Worm (Caenorhabditis elegans) whole organism, late embryonic: ENCODE results near the gene cuc-1.

Experiments used
- C38D4.7 ChIP-seq: fragments of 200-800 bp; sonication (Bioruptor generic); optimal IDR thresholded peaks from 2 replicates; lab custom pipeline; 2018; ENCODE audit warnings: mild to moderate bottlenecking, missing genetic modification characterization, moderate library complexity, missing compliant biosample characterization
- F13H6.1 ChIP-seq: sonication (generic microtip); optimal IDR thresholded peaks from 2 replicates; lab custom pipeline; 2016; ENCODE audit warnings: missing genetic modification characterization, missing compliant biosample characterization
- K02D7.2 ChIP-seq: sonication (generic microtip); optimal IDR thresholded peaks from 2 replicates; lab custom pipeline; 2017; ENCODE audit warnings: mild to moderate bottlenecking, missing genetic modification characterization, missing compliant biosample characterization
- Y22D7AL.16 ChIP-seq: sonication (generic microtip); optimal IDR thresholded peaks from 2 replicates; lab custom pipeline; 2016; ENCODE audit warnings: missing genetic modification characterization, missing compliant biosample characterization
- ama-1 ChIP-seq: fragments of 150-350 bp; optimal IDR thresholded peaks from 2 replicates; lab custom pipeline; 2014
- ceh-14 ChIP-seq: sonication (generic microtip); optimal IDR thresholded peaks from 2 replicates; lab custom pipeline; 2016; ENCODE audit warnings: missing genotype, missing genetic modification characterization, missing compliant biosample characterization
- ceh-18 ChIP-seq: sonication (generic microtip); optimal IDR thresholded peaks from 2 replicates; lab custom pipeline; 2016; ENCODE audit warnings: missing genetic modification characterization, missing compliant biosample characterization
- ceh-2 ChIP-seq: sonication (generic microtip); optimal IDR thresholded peaks from 2 replicates; lab custom pipeline; 2016; ENCODE audit warnings: missing genotype, missing genetic modification characterization, missing compliant biosample characterization
- ceh-22 ChIP-seq: sonication (generic microtip); optimal IDR thresholded peaks from 2 replicates; lab custom pipeline; 2017; ENCODE audit warnings: missing biosample characterization, missing genetic modification characterization
- ceh-24 ChIP-seq: sonication (generic microtip); optimal IDR thresholded peaks from 2 replicates; lab custom pipeline; 2016; ENCODE audit warnings: mild to moderate bottlenecking, missing genetic modification characterization, missing compliant biosample characterization
- ceh-34 ChIP-seq: sonication (generic microtip); optimal IDR thresholded peaks from 2 replicates; lab custom pipeline; 2016; ENCODE audit warnings: mild to moderate bottlenecking, missing genetic modification characterization, missing compliant biosample characterization
- ceh-48 ChIP-seq: sonication (generic microtip); optimal IDR thresholded peaks from 2 replicates; lab custom pipeline; 2016; ENCODE audit warnings: missing genetic modification characterization, inconsistent platforms, missing compliant biosample characterization
- ceh-9 ChIP-seq: sonication (generic microtip); optimal IDR thresholded peaks from 2 replicates; lab custom pipeline; 2016; ENCODE audit warnings: mild to moderate bottlenecking, missing genetic modification characterization, inconsistent platforms, missing compliant biosample characterization
- dmd-4 ChIP-seq: sonication (generic microtip); optimal IDR thresholded peaks from 2 replicates; lab custom pipeline; 2016; ENCODE audit warnings: borderline replicate concordance, missing genetic modification characterization, missing compliant biosample characterization
- dve-1 ChIP-seq: sonication (generic microtip); optimal IDR thresholded peaks from 2 replicates; lab custom pipeline; 2017; ENCODE audit warnings: antibody characterized with exemption, mild to moderate bottlenecking, missing genetic modification characterization, missing compliant biosample characterization
- elt-2 ChIP-seq: sonication (generic microtip); optimal IDR thresholded peaks from 2 replicates; lab custom pipeline; 2016; ENCODE audit warnings: missing genetic modification reagents, missing genetic modification characterization, missing compliant biosample characterization
- elt-4 ChIP-seq: sonication (generic microtip); optimal IDR thresholded peaks from 2 replicates; lab custom pipeline; 2016; ENCODE audit warnings: missing genetic modification characterization, missing compliant biosample characterization
- eyg-1 ChIP-seq: sonication (generic microtip); optimal IDR thresholded peaks from 2 replicates; lab custom pipeline; 2016; ENCODE audit warnings: missing genotype, missing genetic modification characterization, missing compliant biosample characterization
- fkh-10 ChIP-seq: fragments of 150-350 bp; optimal IDR thresholded peaks from 2 replicates; lab custom pipeline; 2014; ENCODE audit warnings: missing biosample characterization, missing genetic modification reagents, missing genetic modification characterization
- fkh-6 ChIP-seq: sonication (generic microtip); optimal IDR thresholded peaks from 2 replicates; lab custom pipeline; 2016; ENCODE audit warnings: missing genetic modification characterization, missing compliant biosample characterization
- hlh-13 ChIP-seq: fragments of 200-800 bp; sonication (Bioruptor generic); optimal IDR thresholded peaks from 2 replicates; lab custom pipeline; 2018; ENCODE audit warnings: mild to moderate bottlenecking, missing genetic modification characterization, missing compliant biosample characterization
- hlh-30 ChIP-seq: sonication (generic microtip); optimal IDR thresholded peaks from 2 replicates; lab custom pipeline; 2017; ENCODE audit warnings: antibody characterized with exemption, missing genetic modification characterization, missing compliant biosample characterization; ENCODE audit not compliant: insufficient read depth
- lim-6 ChIP-seq: sonication (generic microtip); optimal IDR thresholded peaks from 2 replicates; lab custom pipeline; 2016; ENCODE audit warnings: missing genetic modification characterization, missing compliant biosample characterization
- lin-11 ChIP-seq: fragments of 200-800 bp; sonication (Bioruptor generic); optimal IDR thresholded peaks from 2 replicates; lab custom pipeline; 2018; ENCODE audit warnings: mild to moderate bottlenecking, missing genetic modification characterization, missing compliant biosample characterization
- mec-3 ChIP-seq: sonication (generic microtip); optimal IDR thresholded peaks from 2 replicates; lab custom pipeline; 2016; ENCODE audit warnings: borderline replicate concordance, missing genetic modification characterization, missing compliant biosample characterization
- nfya-1 ChIP-seq: sonication (generic microtip); optimal IDR thresholded peaks from 2 replicates; lab custom pipeline; 2017; ENCODE audit warnings: missing genetic modification characterization, mild to moderate bottlenecking, missing compliant biosample characterization, antibody characterized with exemption, moderate library complexity
- nhr-232 ChIP-seq: sonication (generic microtip); optimal IDR thresholded peaks from 2 replicates; lab custom pipeline; 2016; ENCODE audit warnings: missing genetic modification characterization, missing compliant biosample characterization
- npax-4 ChIP-seq: sonication (generic microtip); optimal IDR thresholded peaks from 2 replicates; lab custom pipeline; 2016; ENCODE audit warnings: missing genetic modification characterization, missing compliant biosample characterization
- pat-9 ChIP-seq: fragments of 200-800 bp; sonication (Bioruptor generic); optimal IDR thresholded peaks from 2 replicates; lab custom pipeline; 2018; ENCODE audit warnings: mild to moderate bottlenecking, missing genetic modification characterization, moderate library complexity, missing compliant biosample characterization
- pros-1 ChIP-seq: fragments of 150-350 bp; optimal IDR thresholded peaks from 2 replicates; lab custom pipeline; 2014; ENCODE audit warnings: missing biosample characterization, missing genetic modification reagents, missing genetic modification characterization
- ref-2 ChIP-seq: sonication (generic microtip); optimal IDR thresholded peaks from 2 replicates; lab custom pipeline; 2016; ENCODE audit warnings: missing genetic modification characterization, missing compliant biosample characterization
- sox-2 ChIP-seq: fragments of 200-800 bp; sonication (Bioruptor generic); IDR thresholded peaks from 2 replicates; pipeline ENCODE4 v1.3.6; 2022; ENCODE audit warnings: missing genetic modification reagents, missing genetic modification characterization, missing compliant biosample characterization
- syd-9 ChIP-seq: sonication (generic microtip); optimal IDR thresholded peaks from 2 replicates; lab custom pipeline; 2016; ENCODE audit warnings: mild to moderate bottlenecking, missing genetic modification characterization, moderate library complexity, missing compliant biosample characterization
- tbx-2 ChIP-seq: sonication (generic microtip); optimal IDR thresholded peaks from 2 replicates; lab custom pipeline; 2016; ENCODE audit warnings: missing genetic modification characterization, missing compliant biosample characterization
- ttx-3 ChIP-seq: sonication (generic microtip); optimal IDR thresholded peaks from 2 replicates; lab custom pipeline; 2016; ENCODE audit warnings: missing genetic modification reagents, missing genetic modification characterization, missing compliant biosample characterization
- unc-3 ChIP-seq, 2 experiments: fragments of 200-800 bp in 1 of 2; sonication (Bioruptor generic) in 1 of 2; sonication (generic microtip) in 1 of 2; conservative IDR thresholded peaks in 1 of 2; optimal IDR thresholded peaks in 1 of 2; 2 replicates each; pipeline versions ENCODE4 v1.3.6 to Lab custom; 2016 to 2022; ENCODE audit warnings: missing compliant biosample characterization in 2 of 2, missing genetic modification characterization in 2 of 2, missing genetic modification reagents in 1 of 2
- unc-42 ChIP-seq: sonication (generic microtip); optimal IDR thresholded peaks from 2 replicates; lab custom pipeline; 2016; ENCODE audit warnings: missing genotype, missing genetic modification characterization, missing compliant biosample characterization
- unc-55 ChIP-seq: sonication (generic microtip); optimal IDR thresholded peaks from 2 replicates; lab custom pipeline; 2017; ENCODE audit warnings: missing biosample characterization, missing genetic modification reagents, missing genetic modification characterization
- unc-86 ChIP-seq: sonication (generic microtip); optimal IDR thresholded peaks from 2 replicates; lab custom pipeline; 2016; ENCODE audit warnings: missing genetic modification characterization, missing compliant biosample characterization

cuc-1 gene

DNA sequence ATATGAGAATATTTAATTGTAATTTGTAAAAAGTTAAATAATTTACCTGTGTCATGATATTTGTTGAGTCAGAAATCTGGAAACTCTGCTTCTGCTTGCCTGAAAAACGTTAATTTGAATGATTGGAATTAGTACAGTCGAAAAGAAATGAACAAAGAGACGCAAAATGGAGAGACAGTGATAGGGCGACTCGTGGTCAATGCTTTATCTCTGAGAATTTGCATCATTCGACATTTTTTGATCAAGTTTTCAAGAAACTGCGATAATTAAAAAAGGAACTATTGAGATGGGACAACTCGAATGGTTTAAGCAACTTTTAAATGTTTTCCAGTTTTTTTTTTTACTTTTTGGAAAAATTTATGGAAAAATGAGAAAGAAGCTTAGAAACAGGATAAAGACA lies at the start of gene cuc-1:
TSS of gene cuc-1 (minus strand) at position 101 of the 400 bp plus-strand sequence.
- no peak for TF ChIP-seq pros-1 (tag; lab: Kevin White, UChicago)
- TF ChIP-seq hlh-13 = no peak

- TF ChIP-seq ceh-2 = no peak
- no peak for TF ChIP-seq unc-3 (GFP tag; conservative IDR thresholded peaks at IDR 0.05; lab: Robert Waterston, UW)
- no peak for TF ChIP-seq unc-3 (tag; optimal IDR thresholded peaks at IDR 0.05; lab: Kevin White, UChicago)
- TF ChIP-seq syd-9 (tag; lab: Kevin White, UChicago) = no peak
- no peak for TF ChIP-seq tbx-2 (tag; lab: Kevin White, UChicago)
- no peak for TF ChIP-seq nfya-1 (tag; lab: Kevin White, UChicago)
- no peak for TF ChIP-seq C38D4.7 (GFP tag; lab: Kevin White, UChicago)
- no peak for TF ChIP-seq mec-3 (tag; lab: Kevin White, UChicago)
- TF ChIP-seq ceh-34 (tag; lab: Kevin White, UChicago) = no peak
- no peak for TF ChIP-seq sox-2 (GFP tag; lab: Robert Waterston, UW)
- no peak for TF ChIP-seq pros-1 (tag; lab: Kevin White, UChicago)
- TF ChIP-seq K02D7.2 (tag; lab: Kevin White, UChicago) = no peak
- no peak for TF ChIP-seq dve-1 (tag; lab: Kevin White, UChicago)
- TF ChIP-seq fkh-10 = no peak
- no peak for TF ChIP-seq unc-86
- no peak for TF ChIP-seq elt-2 (tag; lab: Kevin White, UChicago)
- no peak for TF ChIP-seq hlh-30 (tag; lab: Kevin White, UChicago)
- no peak for TF ChIP-seq ceh-24 (tag; lab: Kevin White, UChicago)
- no peak for TF ChIP-seq ttx-3 (tag; lab: Kevin White, UChicago)
- no peak for TF ChIP-seq eyg-1
- TF ChIP-seq ceh-14 (tag; lab: Kevin White, UChicago) = no peak
Measured at ce11 chrIII:7909263-7909662, 48.5 kb upstream of the cuc-1 start, which contains the start of gene ZK688.1. Gene ZK688.1 (plus strand): TSS chrIII:7909563.

DNA sequence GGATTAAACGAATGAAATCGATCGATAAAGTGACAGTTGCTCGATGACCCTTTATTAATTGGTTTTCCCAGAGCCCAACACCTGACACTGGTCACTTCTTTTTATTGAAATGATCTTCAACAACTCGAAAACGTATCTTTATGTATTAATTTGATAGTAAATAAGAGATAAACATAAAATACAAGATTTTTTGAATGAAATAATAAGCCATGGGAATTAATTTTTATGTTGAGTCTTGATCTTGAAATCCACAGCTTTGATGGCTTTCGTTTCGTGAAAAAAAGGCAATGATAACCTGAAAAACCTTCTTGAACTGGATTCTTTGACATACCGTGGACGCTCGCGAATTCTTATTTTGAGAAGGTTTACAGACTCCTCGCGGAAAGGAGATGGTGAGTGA lies 46.7 kb upstream of the cuc-1 start, which contains the start of gene pcp-5:
TSS of gene pcp-5 (minus strand) at position 101 of the 400 bp plus-strand sequence.
- TF ChIP-seq nhr-232 (tag; lab: Kevin White, UChicago) (no peak), ama-1 (lab: Kevin White, UChicago) (no peak), unc-55 (peak; percentile 6)

DNA sequence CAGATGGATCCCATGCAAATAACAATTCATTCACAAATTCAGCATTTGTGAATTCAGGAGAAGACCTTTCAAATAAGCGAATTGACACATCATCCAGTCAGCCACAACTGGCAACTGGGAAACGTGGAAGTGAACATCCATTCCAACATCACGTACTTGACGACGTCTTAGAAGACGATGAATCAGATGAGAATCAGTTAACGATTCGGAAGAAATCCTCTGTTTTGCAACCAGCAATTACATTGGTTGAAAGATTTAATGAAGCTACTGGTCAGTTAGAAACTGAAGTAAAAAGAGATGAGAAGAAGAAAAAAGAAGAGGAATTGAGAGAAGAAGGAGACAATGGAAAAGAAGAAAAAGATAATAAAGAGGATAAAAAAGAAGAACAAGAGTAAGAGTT lies 42.6 kb upstream of the cuc-1 start:
- TF ChIP-seq dve-1 (tag; lab: Kevin White, UChicago) (no peak), ttx-3 (tag; lab: Kevin White, UChicago) (no peak), ama-1 (lab: Kevin White, UChicago) (no peak), ceh-34 (tag; lab: Kevin White, UChicago) (no peak), F13H6.1 (tag; lab: Kevin White, UChicago) (no peak), ceh-2 (no peak), ceh-48 (tag; lab: Kevin White, UChicago) (no peak), dmd-4 (no peak), npax-4 (tag; lab: Kevin White, UChicago) (no peak), Y22D7AL.16 (tag; lab: Kevin White, UChicago) (no peak), lin-11 (tag; lab: Kevin White, UChicago) (no peak), nfya-1 (tag; lab: Kevin White, UChicago) (no peak), elt-4 (no peak), ceh-22 (tag; lab: Kevin White, UChicago) (no peak)
- TF ChIP-seq, all 69 proteins: peak for 0

- TF ChIP-seq fkh-6 = no peak
- TF ChIP-seq ceh-9 (tag; lab: Kevin White, UChicago) = no peak
- no peak for TF ChIP-seq sox-2 (GFP tag; lab: Robert Waterston, UW)
- no peak for TF ChIP-seq ceh-18 (tag; lab: Kevin White, UChicago)
- no peak for TF ChIP-seq elt-4
- TF ChIP-seq lim-6 (tag; lab: Kevin White, UChicago) = no peak
- no peak for TF ChIP-seq ttx-3 (tag; lab: Kevin White, UChicago)
- no peak for TF ChIP-seq ref-2 (tag; lab: Kevin White, UChicago)
- no peak for TF ChIP-seq pat-9 (tag; lab: Kevin White, UChicago)
- TF ChIP-seq unc-42 = no peak
Measured at ce11 chrIII:7900733-7901132, 39.9 kb upstream of the cuc-1 start, which contains the start of gene best-24. Gene best-24 (plus strand): TSS chrIII:7901033.
